Fruit fly (Drosophila melanogaster) whole organism, embryonic: Measurements from ENCODE around the gene superdeath.

ENCODE experiments used
- BEAF-32 ChIP-seq: fragments of 200-800 bp; sonication (Bioruptor generic); optimal IDR thresholded peaks from 3 replicates; lab custom pipeline; 2017; ENCODE audit warnings: missing biosample characterization, missing genetic modification characterization, mild to moderate bottlenecking, moderate library complexity, missing genetic modification reagents
- CG10267 ChIP-seq: fragments of 200-800 bp; sonication (Bioruptor generic); optimal IDR thresholded peaks from 2 replicates; lab custom pipeline; 2018; ENCODE audit warnings: missing biosample characterization, mild to moderate bottlenecking, missing genetic modification characterization, moderate library complexity
- CG13287 ChIP-seq: fragments of 200-800 bp; sonication (Bioruptor generic); IDR thresholded peaks from 2 replicates; pipeline ENCODE4 v1.3.6; 2022; ENCODE audit warnings: missing biosample characterization, missing genetic modification characterization; ENCODE audit not compliant: partially characterized antibody
- CG13424 ChIP-seq: fragments of 200-800 bp; sonication (Bioruptor generic); optimal IDR thresholded peaks from 2 replicates; lab custom pipeline; 2019; ENCODE audit warnings: missing biosample characterization, mild to moderate bottlenecking, missing genetic modification characterization, moderate library complexity
- CG14014 ChIP-seq: fragments of 200-800 bp; sonication (Bioruptor generic); IDR thresholded peaks from 2 replicates; pipeline ENCODE4 v1.3.6; 2022; ENCODE audit warnings: missing biosample characterization, missing genetic modification characterization
- CG14710 ChIP-seq: fragments of 200-800 bp; sonication (Bioruptor generic); optimal IDR thresholded peaks from 3 replicates; lab custom pipeline; 2019; ENCODE audit warnings: missing biosample characterization, mild to moderate bottlenecking, missing genetic modification characterization, moderate library complexity
- CG14860 ChIP-seq: fragments of 200-800 bp; sonication (Bioruptor generic); IDR thresholded peaks from 3 replicates; pipeline ENCODE4 v1.3.6; 2022; ENCODE audit warnings: missing biosample characterization, missing genetic modification characterization; ENCODE audit not compliant: partially characterized antibody
- CG17359 ChIP-seq: fragments of 200-800 bp; sonication (Bioruptor generic); optimal IDR thresholded peaks from 3 replicates; lab custom pipeline; 2018; ENCODE audit warnings: missing biosample characterization, mild to moderate bottlenecking, missing genetic modification characterization, moderate library complexity
- CG17361 ChIP-seq: fragments of 200-800 bp; sonication (Bioruptor generic); IDR thresholded peaks from 3 replicates; pipeline ENCODE4 v1.3.6; 2022; ENCODE audit warnings: missing biosample characterization, missing genetic modification characterization
- CG18599 ChIP-seq: fragments of 200-800 bp; sonication (Bioruptor generic); optimal IDR thresholded peaks from 3 replicates; lab custom pipeline; 2017; ENCODE audit warnings: missing biosample characterization, missing genetic modification characterization, mild to moderate bottlenecking, moderate library complexity, missing genetic modification reagents
- CG2199 ChIP-seq: fragments of 200-800 bp; sonication (Bioruptor generic); IDR thresholded peaks from 3 replicates; pipeline ENCODE4 v1.3.6; 2022; ENCODE audit warnings: missing biosample characterization, missing genetic modification characterization
- CG30403 ChIP-seq: fragments of 200-800 bp; sonication (Bioruptor generic); optimal IDR thresholded peaks from 3 replicates; lab custom pipeline; 2016; ENCODE audit warnings: missing biosample characterization, missing genetic modification characterization
- CG32532 ChIP-seq: fragments of 200-800 bp; sonication (Bioruptor generic); IDR thresholded peaks from 2 replicates; pipeline ENCODE4 v1.3.6; 2022; ENCODE audit warnings: missing biosample characterization, missing genetic modification characterization
- CG3281 ChIP-seq: fragments of 200-800 bp; sonication (Bioruptor generic); optimal IDR thresholded peaks from 3 replicates; lab custom pipeline; 2017; ENCODE audit warnings: missing biosample characterization, mild to moderate bottlenecking, missing genetic modification characterization
- CG4360 ChIP-seq: fragments of 200-800 bp; sonication (Bioruptor generic); IDR thresholded peaks from 2 replicates; pipeline ENCODE4 v1.3.6; 2022; ENCODE audit warnings: missing biosample characterization, missing genetic modification characterization
- CG4820 ChIP-seq: fragments of 200-800 bp; sonication (Bioruptor generic); optimal IDR thresholded peaks from 3 replicates; lab custom pipeline; 2016; ENCODE audit warnings: missing biosample characterization, missing genetic modification characterization
- CG7786 ChIP-seq: fragments of 200-800 bp; sonication (Bioruptor generic); optimal IDR thresholded peaks from 2 replicates; lab custom pipeline; 2016; ENCODE audit warnings: missing biosample characterization, missing genetic modification characterization
- CG8290 ChIP-seq, 3 experiments: fragments of 200-800 bp; sonication (Bioruptor generic); optimal IDR thresholded peaks; 2 replicates each; lab custom pipeline; 2016 to 2019; ENCODE audit warnings: missing biosample characterization in 3 of 3, missing genetic modification characterization in 3 of 3, mild to moderate bottlenecking in 2 of 3, moderate library complexity in 1 of 3
- CG8944 ChIP-seq: fragments of 200-800 bp; sonication (Bioruptor generic); optimal IDR thresholded peaks from 3 replicates; lab custom pipeline; 2016; ENCODE audit warnings: missing biosample characterization, missing genetic modification characterization
- CG9932 ChIP-seq: fragments of 200-800 bp; sonication (Bioruptor generic); IDR thresholded peaks from 2 replicates; pipeline ENCODE4 v1.3.6; 2022; ENCODE audit warnings: missing biosample characterization, missing genetic modification characterization
- ERR ChIP-seq: fragments of 200-800 bp; sonication (Bioruptor generic); optimal IDR thresholded peaks from 2 replicates; lab custom pipeline; 2016; ENCODE audit warnings: missing biosample characterization, missing genetic modification characterization
- Ets65A ChIP-seq: fragments of 200-800 bp; sonication (Bioruptor generic); peaks from one replicate; lab custom pipeline; 2016; ENCODE audit warnings: missing biosample characterization, missing genetic modification characterization
- Gsc ChIP-seq: fragments of 200-800 bp; sonication (Bioruptor generic); IDR thresholded peaks from 2 replicates; pipeline ENCODE4 v1.3.6; 2022; ENCODE audit warnings: missing biosample characterization, missing genetic modification characterization
- Hr78 ChIP-seq, 2 experiments: fragments of 200-800 bp in 1 of 2; fragments of >200 bp in 1 of 2; sonication (Bioruptor generic) in 1 of 2; optimal IDR thresholded peaks; 2 replicates each; lab custom pipeline; 2017 to 2019; ENCODE audit warnings: missing biosample characterization in 2 of 2, missing genetic modification characterization in 2 of 2, mild to moderate bottlenecking in 1 of 2, moderate library complexity in 1 of 2
- Ptx1 ChIP-seq: fragments of 200-800 bp; sonication (Bioruptor generic); IDR thresholded peaks from 2 replicates; pipeline ENCODE4 v1.3.6; 2022; ENCODE audit warnings: missing biosample characterization, missing genetic modification characterization
- Rfx ChIP-seq: fragments of 200-800 bp; sonication (Bioruptor generic); IDR thresholded peaks from 2 replicates; pipeline ENCODE4 v1.3.6; 2022; ENCODE audit warnings: missing biosample characterization, missing genetic modification characterization
- Xbp1 ChIP-seq: fragments of 200-800 bp; sonication (Bioruptor generic); optimal IDR thresholded peaks from 3 replicates; lab custom pipeline; 2016; ENCODE audit warnings: missing biosample characterization, mild to moderate bottlenecking, missing genetic modification characterization
- Xrp1 ChIP-seq: fragments of 200-800 bp; sonication (Bioruptor generic); IDR thresholded peaks from 2 replicates; pipeline ENCODE4 v1.3.6; 2022; ENCODE audit warnings: missing biosample characterization, missing genetic modification characterization
- YL-1 ChIP-seq: fragments of 200-800 bp; sonication (Bioruptor generic); optimal IDR thresholded peaks from 3 replicates; lab custom pipeline; 2017; ENCODE audit warnings: missing biosample characterization, mild to moderate bottlenecking, missing genetic modification characterization
- bbx ChIP-seq: fragments of 200-800 bp; sonication (Bioruptor generic); IDR thresholded peaks from 2 replicates; pipeline ENCODE4 v1.3.6; 2022; ENCODE audit warnings: missing biosample characterization, missing genetic modification characterization; ENCODE audit not compliant: partially characterized antibody
- bowl ChIP-seq: fragments of 200-800 bp; sonication (Bioruptor generic); IDR thresholded peaks from 2 replicates; pipeline ENCODE4 v1.3.6; 2022; ENCODE audit warnings: missing biosample characterization, missing genetic modification characterization
- bsh ChIP-seq, 2 experiments: fragments of 200-800 bp; sonication (Bioruptor generic); optimal IDR thresholded peaks; 2 replicates each; lab custom pipeline; 2017 to 2018; ENCODE audit warnings: mild to moderate bottlenecking in 2 of 2, missing biosample characterization in 2 of 2, missing genetic modification characterization in 2 of 2, moderate library complexity in 1 of 2
- cg ChIP-seq: fragments of 200-800 bp; sonication (Bioruptor generic); optimal IDR thresholded peaks from 3 replicates; lab custom pipeline; 2019; ENCODE audit warnings: missing biosample characterization, mild to moderate bottlenecking, missing genetic modification characterization, moderate library complexity
- gfzf ChIP-seq: fragments of 200-800 bp; sonication (Bioruptor generic); optimal IDR thresholded peaks from 2 replicates; lab custom pipeline; 2016; ENCODE audit warnings: missing biosample characterization, mild to moderate bottlenecking, missing genetic modification characterization, moderate library complexity
- grau ChIP-seq: fragments of 200-800 bp; optimal IDR thresholded peaks from 3 replicates; lab custom pipeline; 2019; ENCODE audit warnings: missing biosample characterization, mild to moderate bottlenecking, missing genetic modification characterization, moderate library complexity
- hkb ChIP-seq, 2 experiments: fragments of 200-800 bp in 1 of 2; fragments of >200 bp in 1 of 2; sonication (Bioruptor generic) in 1 of 2; IDR thresholded peaks in 1 of 2; optimal IDR thresholded peaks in 1 of 2; 2 replicates each; pipeline versions ENCODE4 v1.3.6 to Lab custom; 2017 to 2022; ENCODE audit warnings: missing biosample characterization in 1 of 2, missing genetic modification characterization in 1 of 2
- hth ChIP-seq: fragments of >200 bp; optimal IDR thresholded peaks from 2 replicates; lab custom pipeline; 2017; ENCODE audit warnings: inconsistent platforms
- onecut ChIP-seq: fragments of 200-800 bp; sonication (Bioruptor generic); IDR thresholded peaks from 2 replicates; pipeline ENCODE4 v1.3.6; 2022; ENCODE audit warnings: missing biosample characterization, missing genetic modification characterization
- peb ChIP-seq: fragments of 200-800 bp; sonication (Bioruptor generic); IDR thresholded peaks from 2 replicates; pipeline ENCODE4 v1.3.6; 2022; ENCODE audit warnings: missing biosample characterization, missing genetic modification characterization
- prd ChIP-seq, 3 experiments: fragments of >200 bp in 2 of 3; fragments of 200-800 bp in 1 of 3; sonication (Bioruptor generic) in 1 of 3; optimal IDR thresholded peaks in 2 of 3; IDR thresholded peaks in 1 of 3; 2 replicates in 2 of 3; 3 replicates in 1 of 3; pipeline versions ENCODE4 v1.3.6 to Lab custom; 2017 to 2022; ENCODE audit warnings: missing biosample characterization in 1 of 3, missing genetic modification characterization in 1 of 3
- pros ChIP-seq: fragments of 200-800 bp; sonication (Bioruptor generic); optimal IDR thresholded peaks from 3 replicates; lab custom pipeline; 2019; ENCODE audit warnings: missing biosample characterization, mild to moderate bottlenecking, missing genetic modification characterization, moderate library complexity
- ranshi ChIP-seq: fragments of 200-800 bp; sonication (Bioruptor generic); IDR thresholded peaks from 2 replicates; pipeline ENCODE4 v1.3.6; 2022; ENCODE audit warnings: missing biosample characterization, missing genetic modification characterization
- slbo ChIP-seq: fragments of 200-800 bp; sonication (Bioruptor generic); IDR thresholded peaks from 2 replicates; pipeline ENCODE4 v1.3.6; 2022; ENCODE audit warnings: missing biosample characterization, missing genetic modification characterization
- vfl ChIP-seq: fragments of 200-800 bp; sonication (Bioruptor generic); optimal IDR thresholded peaks from 2 replicates; lab custom pipeline; 2016; ENCODE audit warnings: missing biosample characterization, missing genetic modification characterization
- vvl ChIP-seq: fragments of 200-800 bp; sonication (Bioruptor generic); IDR thresholded peaks from 2 replicates; pipeline ENCODE4 v1.3.6; 2022; ENCODE audit warnings: missing biosample characterization, missing genetic modification characterization

Gene superdeath

dm6 chr3R:29130902-29131621, 7.4 kb upstream of the superdeath start, which contains the start of the genes dgt6 and Vha100-1 (continued):
- TF ChIP-seq ranshi (no peak), Rfx (GFP tag; lab: Robert Waterston, UW) (0 out of 2 replicates have a peak, but pooled peaks have one; percentile 8), CG4820 (GFP tag; lab: Kevin White, UChicago) (peak; percentile 29), vfl (GFP tag; lab: Kevin White, UChicago) (no peak), CG10267 (tag; lab: Kevin White, UChicago) (peak; percentile 86), Xrp1 (peak; percentile 40; the same call in 1 of the 2 replicates), CG17361 (no peak), bowl (GFP tag; lab: Robert Waterston, UW) (no peak), CG9932 (GFP tag; lab: Robert Waterston, UW) (0 out of 2 replicates have a peak, but pooled peaks have one; percentile 21), CG13424 (tag; lab: Kevin White, UChicago) (peak; percentile 21), CG30403 (peak; percentile 51), CG14710 (peak; percentile 88), CG8290 (GFP tag; optimal IDR thresholded peaks at IDR 0.05; lab: Kevin White, UChicago) (no peak), CG8290 (tag; optimal IDR thresholded peaks at IDR 0.05; lab: Kevin White, UChicago) (no peak), BEAF-32 (GFP tag; lab: Kevin White, UChicago) (peak; percentile 38), CG2199 (no peak), ERR (GFP tag; lab: Kevin White, UChicago) (no peak), onecut (GFP tag; lab: Robert Waterston, UW) (peak; percentile 95), hth (lab: Kevin White, UChicago) (no peak), gfzf (GFP tag; lab: Kevin White, UChicago) (peak; percentile 84), CG14014 (GFP tag; lab: Robert Waterston, UW) (no peak), Gsc (GFP tag; lab: Robert Waterston, UW) (no peak), peb (GFP tag; lab: Robert Waterston, UW) (no peak), YL-1 (GFP tag; lab: Kevin White, UChicago) (peak; percentile 39), CG7786 (no peak), vvl (GFP tag; lab: Robert Waterston, UW) (peak; percentile 52; the same call in 1 of the 2 replicates), CG4360 (GFP tag; lab: Robert Waterston, UW) (peak; percentile 80)

- TF ChIP-seq Ets65A (GFP tag; lab: Kevin White, UChicago) (peak; percentile 90), CG18599 (GFP tag; lab: Kevin White, UChicago) (peak; percentile 20), bsh (GFP tag; optimal IDR thresholded peaks at IDR 0.05; lab: Kevin White, UChicago) (peak in 1 of 2 experiments; percentile 9), CG14860 (GFP tag; lab: Robert Waterston, UW) (no peak), grau (tag; lab: Kevin White, UChicago) (peak; percentile 39), CG9932 (GFP tag; lab: Robert Waterston, UW) (peak; percentile 49), CG8944 (no peak), CG14014 (GFP tag; lab: Robert Waterston, UW) (peak; percentile 45; the same call in 1 of the 2 replicates), CG32532 (GFP tag; lab: Robert Waterston, UW) (0 out of 2 replicates have a peak, but pooled peaks have one; percentile 30), prd (optimal IDR thresholded peaks at IDR 0.05; lab: Kevin White, UChicago) (no peak), prd (GFP tag; IDR thresholded peaks at IDR 0.05; lab: Robert Waterston, UW) (peak; percentile 35; the same call in 1 of the 3 replicates), Ptx1 (GFP tag; lab: Robert Waterston, UW) (peak; percentile 37), CG13287 (GFP tag; lab: Robert Waterston, UW) (0 out of 2 replicates have a peak, but pooled peaks have one; percentile 4), pros (GFP tag; lab: Kevin White, UChicago) (no peak), Hr78 (GFP tag; optimal IDR thresholded peaks at IDR 0.05; lab: Kevin White, UChicago) (peak in 1 of 2 experiments; percentile 1), CG3281 (GFP tag; lab: Kevin White, UChicago) (peak; percentile 35), bbx (GFP tag; lab: Robert Waterston, UW) (no peak), CG13424 (tag; lab: Kevin White, UChicago) (peak; percentile 23), Xbp1 (GFP tag; lab: Kevin White, UChicago) (peak; percentile 19), CG17359 (peak; percentile 13), cg (peak; percentile 6), hkb (optimal IDR thresholded peaks at IDR 0.05; lab: Kevin White, UChicago) (no peak), hkb (GFP tag; IDR thresholded peaks at IDR 0.05; lab: Robert Waterston, UW) (peak; percentile 9; the same call in 1 of the 2 replicates), slbo (GFP tag; lab: Robert Waterston, UW) (peak; percentile 61; the same call in 1 of the 2 replicates), CG17361 (0 out of 3 replicates have a peak, but pooled peaks have one; percentile 25)
These were observed 582 bp downstream of the superdeath start for dm6 chr3R:29138961-29139527.
